Fruit fly (Drosophila melanogaster): Measurements from ENCODE around the gene CG31019.

CG31019 gene

dm6 chr3R:30648851-30649250, 52.0 kb downstream of the CG31019 start, which contains the start of gene CG34432:
CG34432 (plus strand) TSS chr3R:30649151.
- TF ChIP-seq CTCF (optimal IDR thresholded peaks at IDR 0.05), result no peak
- TF ChIP-seq CG8478 (optimal IDR thresholded peaks at IDR 0.05), result no peak

All from S2 (cell line).